Worm (Caenorhabditis elegans): Measurements from ENCODE around the gene dhs-15.
A peak's percentile ranks its signal among the peaks of the same experiment; 100 is the strongest.

The dhs-15 gene

DNA sequence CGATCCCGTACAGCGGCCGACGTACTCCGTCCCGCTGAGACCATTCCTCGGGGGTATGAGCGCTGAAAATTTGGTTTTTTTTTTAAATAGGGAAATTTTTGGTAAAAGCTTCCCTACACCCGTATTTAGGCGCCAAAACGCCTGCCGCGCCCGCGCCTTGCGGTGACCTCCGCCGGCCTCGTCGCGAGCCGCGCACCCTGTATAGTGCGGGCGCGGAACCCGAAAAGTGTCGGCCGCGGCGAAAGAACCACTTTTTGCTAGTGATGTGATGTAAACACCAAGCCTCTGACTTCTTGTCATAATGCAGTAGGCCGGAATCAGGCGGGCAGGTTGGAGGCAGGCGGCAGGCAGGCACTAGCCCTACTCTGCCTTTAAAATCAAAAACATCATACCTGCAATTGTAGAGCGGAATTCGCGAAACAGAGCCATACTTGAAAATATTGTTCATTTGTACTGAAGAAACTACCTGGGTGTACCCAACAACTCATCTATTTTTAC is 50.9 kb downstream of the dhs-15 start, which contains the start of gene srt-29:
TSS of gene srt-29 (minus strand) at position 448 of the 498 bp plus-strand sequence.
- no peak for TF ChIP-seq hif-1 (tag; optimal IDR thresholded peaks at IDR 0.05)
- TF ChIP-seq daf-8 (GFP tag; IDR thresholded peaks at IDR 0.05): no peak
- no peak for TF ChIP-seq F44E2.7 (GFP tag; IDR thresholded peaks at IDR 0.05)
- no peak for TF ChIP-seq F26F4.8 (GFP tag; conservative IDR thresholded peaks at IDR 0.05)
- peak; percentile 55; the same call in 1 of the 2 replicates for TF ChIP-seq egl-43 (GFP tag; IDR thresholded peaks at IDR 0.05)
- TF ChIP-seq mxl-2 (GFP tag; conservative IDR thresholded peaks at IDR 0.05): 0 out of 2 replicates have a peak, but pooled peaks have one; percentile 15
- no peak for TF ChIP-seq lin-13 (GFP tag; optimal IDR thresholded peaks at IDR 0.05)
- TF ChIP-seq set-16 (GFP tag; IDR thresholded peaks at IDR 0.05): peak; percentile 93
- TF ChIP-seq T20F7.1 (GFP tag; optimal IDR thresholded peaks at IDR 0.05): no peak
